Worm (Caenorhabditis elegans): ENCODE measurements around the gene F37B12.3.

- TF ChIP-seq nfya-1 (tag; optimal IDR thresholded peaks at IDR 0.05; ENCODE audit: borderline replicate concordance, insufficient read depth): no peak
- no peak for TF ChIP-seq bed-1 (GFP tag; IDR thresholded peaks at IDR 0.05)
- no peak for TF ChIP-seq mes-4 (tag; optimal IDR thresholded peaks at IDR 0.05)
- TF ChIP-seq nfyb-1 (GFP tag; IDR thresholded peaks at IDR 0.05): no peak
- TF ChIP-seq lin-26 (GFP tag; IDR thresholded peaks at IDR 0.05): no peak
These were observed 23.6 kb downstream of the F37B12.3 start for ce11 chrII:9017628-9018027.
